Worm (Caenorhabditis elegans): Measurements from ENCODE around the gene alh-9.

- TF ChIP-seq ceh-82 (tag; optimal IDR thresholded peaks at IDR 0.05) (no peak), crh-2 (tag; optimal IDR thresholded peaks at IDR 0.05) (peak; percentile 71), lin-13 (GFP tag; optimal IDR thresholded peaks at IDR 0.05) (peak; percentile 15), lin-39 (tag; optimal IDR thresholded peaks at IDR 0.05) (no peak), F13H6.1 (tag; optimal IDR thresholded peaks at IDR 0.05) (no peak), snpc-4 (tag; optimal IDR thresholded peaks at IDR 0.05) (no peak), zag-1 (tag; optimal IDR thresholded peaks at IDR 0.05) (no peak), nhr-11 (tag; optimal IDR thresholded peaks at IDR 0.05) (no peak), nhr-77 (tag; optimal IDR thresholded peaks at IDR 0.05) (no peak), ztf-1 (GFP tag; conservative IDR thresholded peaks at IDR 0.05) (no peak)
Measured at ce11 chrIII:5874263-5874662, 18.4 kb downstream of the alh-9 start.

Data from whole organism, L2 larva.